Worm (Caenorhabditis elegans): ENCODE data around the gene C14C11.2.

Gene C14C11.2

DNA sequence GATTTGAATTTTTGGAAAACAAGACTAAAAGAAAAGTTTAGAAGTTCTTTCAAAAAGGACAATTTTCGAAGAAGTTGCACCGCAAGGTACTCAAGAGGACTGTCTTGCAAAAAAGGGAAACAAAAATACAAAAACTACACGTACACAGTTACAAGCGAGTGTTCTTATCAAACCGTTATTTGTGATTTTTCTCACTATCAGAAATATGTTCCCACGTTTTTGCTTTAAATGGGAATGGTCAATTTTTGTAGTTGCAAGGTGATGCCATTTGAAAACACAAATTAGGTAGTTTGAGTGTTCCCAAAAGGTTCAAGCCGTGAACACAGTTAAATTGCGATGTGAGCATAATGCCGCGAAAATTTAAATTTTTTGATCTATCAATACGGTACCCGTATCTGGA lies 35.2 kb downstream of the C14C11.2 start:
- TF ChIP-seq B0336.3 (GFP tag; IDR thresholded peaks at IDR 0.05) = no peak
- TF ChIP-seq tbx-9 (tag; optimal IDR thresholded peaks at IDR 0.05; ENCODE audit: borderline replicate concordance) = no peak
- TF ChIP-seq snpc-4 (GFP tag; optimal IDR thresholded peaks at IDR 0.05) = no peak
- TF ChIP-seq snpc-4 (tag; optimal IDR thresholded peaks at IDR 0.05) = no peak
- TF ChIP-seq gei-17 (GFP tag; optimal IDR thresholded peaks at IDR 0.05) = no peak
- TF ChIP-seq mcd-1 (GFP tag; IDR thresholded peaks at IDR 0.05) = no peak
- TF ChIP-seq ama-1 (optimal IDR thresholded peaks at IDR 0.05) = no peak
- TF ChIP-seq ama-1 (GFP tag; optimal IDR thresholded peaks at IDR 0.05) = no peak
- no peak for TF ChIP-seq die-1 (tag; optimal IDR thresholded peaks at IDR 0.05)
- TF ChIP-seq nfyb-1 (GFP tag; IDR thresholded peaks at IDR 0.05) = no peak
- TF ChIP-seq ztf-3 (GFP tag; optimal IDR thresholded peaks at IDR 0.05) = no peak
- TF ChIP-seq K11D2.4 (GFP tag; IDR thresholded peaks at IDR 0.05) = no peak
- no peak for TF ChIP-seq bed-1 (GFP tag; IDR thresholded peaks at IDR 0.05)
- TF ChIP-seq hmg-20 (GFP tag; IDR thresholded peaks at IDR 0.05) = no peak
- no peak for TF ChIP-seq madf-6 (GFP tag; IDR thresholded peaks at IDR 0.05)
- no peak for TF ChIP-seq snpc-3.4 (tag; optimal IDR thresholded peaks at IDR 0.05)

DNA sequence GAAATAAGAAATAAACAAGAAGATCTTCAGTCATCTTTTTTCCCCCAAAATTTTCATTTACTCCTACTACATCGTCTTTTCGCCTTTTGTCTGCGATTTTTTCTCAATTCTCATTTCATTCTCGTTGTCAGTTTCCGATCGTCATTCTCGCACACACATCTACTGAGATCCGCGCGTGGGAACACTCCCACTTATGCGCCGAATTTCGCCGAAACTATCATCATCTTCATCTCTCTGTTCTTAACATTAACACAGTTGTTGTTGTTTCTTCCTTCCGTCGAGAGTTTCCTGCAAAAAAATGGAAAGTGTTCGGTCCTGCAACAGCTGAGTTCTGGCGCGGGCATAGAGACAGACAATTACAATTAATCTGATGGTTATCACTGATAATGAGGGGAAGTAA lies 36.6 kb downstream of the C14C11.2 start:
- peak; percentile 57 for TF ChIP-seq somi-1 (GFP tag; optimal IDR thresholded peaks at IDR 0.05)
- TF ChIP-seq nhr-80 (tag; optimal IDR thresholded peaks at IDR 0.05) = no peak

DNA sequence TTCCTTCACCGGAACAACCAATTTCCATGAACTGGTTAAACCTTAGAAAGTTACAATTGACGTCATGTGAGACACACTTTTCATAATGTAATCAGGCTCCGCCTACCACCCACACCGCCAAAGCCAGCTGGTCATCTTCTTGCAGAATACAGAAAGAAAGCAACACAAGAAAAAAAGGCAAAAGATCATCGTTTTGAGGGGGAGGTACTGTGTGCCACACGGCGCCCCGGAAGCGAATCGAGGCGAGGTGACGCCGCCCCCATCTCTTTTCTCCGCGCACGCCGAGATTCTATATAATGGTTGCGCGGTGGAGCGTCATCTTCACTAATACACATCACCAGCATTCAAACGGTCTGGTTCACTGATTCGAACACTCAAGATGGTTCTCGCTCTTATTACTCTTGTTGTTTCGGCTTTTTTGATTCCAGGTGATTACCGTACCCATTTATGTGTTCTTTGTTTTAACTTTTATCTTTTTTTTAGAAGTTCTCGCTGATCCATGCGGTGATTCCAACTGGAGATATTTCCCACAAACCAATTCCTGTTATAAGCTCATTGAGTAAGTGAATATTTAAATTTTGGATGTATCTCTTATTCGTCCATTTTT lies 39.0 kb downstream of the C14C11.2 start, which contains the start of gene clec-1:
Gene clec-1 (plus strand): TSS at position 320 of the 607 bp plus-strand sequence.
- TF ChIP-seq hsf-1 (GFP tag; IDR thresholded peaks at IDR 0.05) (no peak), cebp-1 (GFP tag; IDR thresholded peaks at IDR 0.05) (no peak), cebp-1 (tag; optimal IDR thresholded peaks at IDR 0.05) (no peak), aptf-3 (GFP tag; IDR thresholded peaks at IDR 0.05) (0 out of 2 replicates have a peak, but pooled peaks have one; percentile 17), lin-26 (GFP tag; IDR thresholded peaks at IDR 0.05) (no peak), ceh-40 (GFP tag; IDR thresholded peaks at IDR 0.05) (no peak), Y67H2A.10 (GFP tag; conservative IDR thresholded peaks at IDR 0.05) (no peak), ztf-26 (tag; optimal IDR thresholded peaks at IDR 0.05) (no peak), athp-1 (tag; optimal IDR thresholded peaks at IDR 0.05) (no peak), dpff-1 (tag; optimal IDR thresholded peaks at IDR 0.05) (no peak), attf-6 (GFP tag; IDR thresholded peaks at IDR 0.05) (no peak), unc-62 (GFP tag; optimal IDR thresholded peaks at IDR 0.05) (no peak), akir-1 (GFP tag; optimal IDR thresholded peaks at IDR 0.05) (no peak), Y53F4B.3 (GFP tag; IDR thresholded peaks at IDR 0.05) (no peak), ama-1 (optimal IDR thresholded peaks at IDR 0.05) (peak; percentile 45), ama-1 (GFP tag; optimal IDR thresholded peaks at IDR 0.05) (no peak), Y56A3A.18 (GFP tag; IDR thresholded peaks at IDR 0.05) (no peak), madf-8 (GFP tag; conservative IDR thresholded peaks at IDR 0.05) (no peak), attf-5 (GFP tag; optimal IDR thresholded peaks at IDR 0.05) (no peak), F33H1.4 (GFP tag; IDR thresholded peaks at IDR 0.05) (no peak)

DNA sequence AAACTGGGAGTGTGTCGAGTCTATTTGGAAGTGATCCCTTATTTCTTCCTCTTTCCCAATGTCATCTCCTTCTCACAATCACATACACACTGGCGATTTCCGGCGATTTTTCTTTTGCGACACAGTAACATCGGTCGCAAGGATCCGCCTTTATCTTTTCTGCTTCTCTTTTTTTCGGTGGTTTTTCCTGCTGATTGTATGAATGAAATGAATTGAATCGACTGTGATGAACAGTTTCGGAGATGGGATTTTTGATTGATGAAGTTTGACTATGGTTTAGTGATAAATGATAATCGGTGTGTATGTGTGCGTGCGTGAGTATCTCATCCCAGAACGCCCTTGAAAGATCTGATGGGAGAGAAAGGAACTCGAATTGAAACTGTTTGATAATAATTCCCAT lies 40.1 kb downstream of the C14C11.2 start:
- TF ChIP-seq sdz-38 (tag; optimal IDR thresholded peaks at IDR 0.05) (no peak), Y53G8AR.9 (GFP tag; conservative IDR thresholded peaks at IDR 0.05) (0 out of 2 replicates have a peak, but pooled peaks have one; percentile 19), B0261.1 (tag; optimal IDR thresholded peaks at IDR 0.05) (no peak), ZK185.1 (tag; optimal IDR thresholded peaks at IDR 0.05; ENCODE audit: poor library complexity, severe bottlenecking) (peak; percentile 39)

Data from whole organism, young adult.